Worm (Caenorhabditis elegans) whole organism, late embryonic: ENCODE results near the gene ced-2.

Experiments
- npax-4 ChIP-seq: sonication (generic microtip); optimal IDR thresholded peaks from 2 replicates; lab custom pipeline; 2016; ENCODE audit warnings: missing genetic modification characterization, missing compliant biosample characterization
- pat-9 ChIP-seq: fragments of 200-800 bp; sonication (Bioruptor generic); optimal IDR thresholded peaks from 2 replicates; lab custom pipeline; 2018; ENCODE audit warnings: mild to moderate bottlenecking, missing genetic modification characterization, moderate library complexity, missing compliant biosample characterization
- pax-1 ChIP-seq: fragments of 150-350 bp; optimal IDR thresholded peaks from 2 replicates; lab custom pipeline; 2014; ENCODE audit warnings: missing biosample characterization, missing genetic modification characterization

ce11 chrIV:1628281-1628680 is 31.2 kb downstream of the ced-2 start:
- no peak for TF ChIP-seq npax-4 (tag; lab: Kevin White, UChicago)
- no peak for TF ChIP-seq pax-1 (tag; lab: Kevin White, UChicago)
- TF ChIP-seq pat-9 (tag; lab: Kevin White, UChicago), result no peak
